Fruit fly (Drosophila melanogaster) whole organism, embryonic: ENCODE measurements around the gene Rpt5.

Experiments used
- Abd-B ChIP-seq: fragments of 200-800 bp; sonication (Bioruptor generic); optimal IDR thresholded peaks from 2 replicates; lab custom pipeline; 2018; ENCODE audit warnings: missing biosample characterization, mild to moderate bottlenecking, missing genetic modification characterization, moderate library complexity
- Bgb ChIP-seq: fragments of 200-800 bp; sonication (Bioruptor generic); IDR thresholded peaks from 2 replicates; pipeline ENCODE4 v1.3.6; 2022; ENCODE audit warnings: missing biosample characterization, missing genetic modification characterization; ENCODE audit not compliant: partially characterized antibody
- BtbVII ChIP-seq: fragments of 200-800 bp; sonication (Bioruptor generic); optimal IDR thresholded peaks from 3 replicates; lab custom pipeline; 2017; ENCODE audit warnings: missing biosample characterization, mild to moderate bottlenecking, missing genetic modification characterization
- CG10321 ChIP-seq: fragments of 200-800 bp; sonication (Bioruptor generic); IDR thresholded peaks from 2 replicates; pipeline ENCODE4 v1.3.6; 2022; ENCODE audit warnings: missing biosample characterization, missing genetic modification characterization
- CG10543 ChIP-seq: fragments of 200-800 bp; sonication (Bioruptor generic); optimal IDR thresholded peaks from 3 replicates; lab custom pipeline; 2017; ENCODE audit warnings: missing biosample characterization, mild to moderate bottlenecking, missing genetic modification characterization, moderate library complexity
- CG11085 ChIP-seq: fragments of 200-800 bp; sonication (Bioruptor generic); IDR thresholded peaks from 2 replicates; pipeline ENCODE4 v1.3.6; 2022; ENCODE audit warnings: missing biosample characterization, missing genetic modification characterization
- CG11723 ChIP-seq: fragments of 200-800 bp; sonication (Bioruptor generic); optimal IDR thresholded peaks from 2 replicates; lab custom pipeline; 2017; ENCODE audit warnings: missing biosample characterization, mild to moderate bottlenecking, missing genetic modification characterization
- CG12942 ChIP-seq: fragments of 200-800 bp; sonication (Bioruptor generic); optimal IDR thresholded peaks from 3 replicates; lab custom pipeline; 2016; ENCODE audit warnings: missing biosample characterization, missing genetic modification characterization
- CG13424 ChIP-seq: fragments of 200-800 bp; sonication (Bioruptor generic); optimal IDR thresholded peaks from 2 replicates; lab custom pipeline; 2019; ENCODE audit warnings: missing biosample characterization, mild to moderate bottlenecking, missing genetic modification characterization, moderate library complexity
- CG13624 ChIP-seq: fragments of 200-800 bp; sonication (Bioruptor generic); optimal IDR thresholded peaks from 2 replicates; lab custom pipeline; 2016; ENCODE audit warnings: missing biosample characterization, missing genetic modification characterization
- CG13775 ChIP-seq: fragments of 200-800 bp; sonication (Bioruptor generic); optimal IDR thresholded peaks from 3 replicates; lab custom pipeline; 2017; ENCODE audit warnings: missing biosample characterization, mild to moderate bottlenecking, missing genetic modification characterization
- CG14710 ChIP-seq: fragments of 200-800 bp; sonication (Bioruptor generic); optimal IDR thresholded peaks from 3 replicates; lab custom pipeline; 2019; ENCODE audit warnings: missing biosample characterization, mild to moderate bottlenecking, missing genetic modification characterization, moderate library complexity
- CG15696 ChIP-seq: fragments of 200-800 bp; sonication (Bioruptor generic); optimal IDR thresholded peaks from 2 replicates; lab custom pipeline; 2019; ENCODE audit warnings: missing biosample characterization, mild to moderate bottlenecking, missing genetic modification characterization, moderate library complexity
- CG2120 ChIP-seq: fragments of 200-800 bp; sonication (Bioruptor generic); optimal IDR thresholded peaks from 3 replicates; lab custom pipeline; 2016; ENCODE audit warnings: missing biosample characterization, missing genetic modification characterization
- CG30403 ChIP-seq: fragments of 200-800 bp; sonication (Bioruptor generic); optimal IDR thresholded peaks from 3 replicates; lab custom pipeline; 2016; ENCODE audit warnings: missing biosample characterization, missing genetic modification characterization
- CG31441 ChIP-seq: fragments of 200-800 bp; sonication (Bioruptor generic); IDR thresholded peaks from 2 replicates; pipeline ENCODE4 v1.3.6; 2022; ENCODE audit warnings: missing biosample characterization, missing genetic modification characterization
- CG4328 ChIP-seq: fragments of 200-800 bp; sonication (Bioruptor generic); optimal IDR thresholded peaks from 3 replicates; lab custom pipeline; 2017; ENCODE audit warnings: missing biosample characterization, missing genetic modification reagents, missing genetic modification characterization
- CG5245 ChIP-seq: fragments of 200-800 bp; sonication (Bioruptor generic); optimal IDR thresholded peaks from 3 replicates; lab custom pipeline; 2016; ENCODE audit warnings: missing biosample characterization, missing genetic modification characterization
- CG7271 ChIP-seq: fragments of 200-800 bp; sonication (Bioruptor generic); optimal IDR thresholded peaks from 2 replicates; lab custom pipeline; 2018; ENCODE audit warnings: missing biosample characterization, mild to moderate bottlenecking, missing genetic modification characterization, moderate library complexity
- CG7928 ChIP-seq: fragments of 200-800 bp; sonication (Bioruptor generic); optimal IDR thresholded peaks from 2 replicates; lab custom pipeline; 2017; ENCODE audit warnings: missing biosample characterization, mild to moderate bottlenecking, missing genetic modification characterization
- CG9932 ChIP-seq: fragments of 200-800 bp; sonication (Bioruptor generic); IDR thresholded peaks from 2 replicates; pipeline ENCODE4 v1.3.6; 2022; ENCODE audit warnings: missing biosample characterization, missing genetic modification characterization
- CTCF ChIP-seq: fragments of 200-800 bp; sonication (Bioruptor generic); optimal IDR thresholded peaks from 2 replicates; lab custom pipeline; 2017; ENCODE audit warnings: missing biosample characterization, mild to moderate bottlenecking, missing genetic modification characterization, moderate library complexity
- Chrac-16 ChIP-seq: fragments of 200-800 bp; sonication (Bioruptor generic); optimal IDR thresholded peaks from 3 replicates; lab custom pipeline; 2016; ENCODE audit warnings: missing biosample characterization, missing genetic modification characterization
- CoRest ChIP-seq: fragments of 200-800 bp; sonication (Bioruptor generic); optimal IDR thresholded peaks from 3 replicates; lab custom pipeline; 2018; ENCODE audit warnings: missing biosample characterization, mild to moderate bottlenecking, missing genetic modification characterization, moderate library complexity
- Doc2 ChIP-seq: fragments of 200-800 bp; sonication (Bioruptor generic); IDR thresholded peaks from 2 replicates; pipeline ENCODE4 v1.3.6; 2022; ENCODE audit warnings: missing biosample characterization, missing genetic modification characterization
- ERR ChIP-seq: fragments of 200-800 bp; sonication (Bioruptor generic); optimal IDR thresholded peaks from 2 replicates; lab custom pipeline; 2016; ENCODE audit warnings: missing biosample characterization, missing genetic modification characterization
- GATAe ChIP-seq: fragments of 200-800 bp; sonication (Bioruptor generic); conservative IDR thresholded peaks from 2 replicates; pipeline ENCODE4 v1.3.6; 2022; ENCODE audit warnings: missing biosample characterization, missing genetic modification characterization
- Gug ChIP-seq: fragments of 200-800 bp; sonication (Bioruptor generic); IDR thresholded peaks from 4 replicates; pipeline ENCODE4 v1.3.6; 2022; ENCODE audit warnings: missing biosample characterization, missing genetic modification characterization
- Hsf ChIP-seq: fragments of 200-800 bp; sonication (Bioruptor generic); optimal IDR thresholded peaks from 3 replicates; lab custom pipeline; 2016; ENCODE audit warnings: missing biosample characterization, missing genetic modification characterization
- Max ChIP-seq: fragments of 200-800 bp; sonication (Bioruptor generic); optimal IDR thresholded peaks from 2 replicates; lab custom pipeline; 2016; ENCODE audit warnings: missing biosample characterization, mild to moderate bottlenecking, missing genetic modification characterization
- Med ChIP-seq: fragments of 200-800 bp; sonication (Bioruptor generic); peaks from one replicate; lab custom pipeline; 2016; ENCODE audit warnings: missing biosample characterization, missing genetic modification characterization, mild to moderate bottlenecking, inconsistent platforms, moderate library complexity
- Rfx ChIP-seq: fragments of 200-800 bp; sonication (Bioruptor generic); IDR thresholded peaks from 2 replicates; pipeline ENCODE4 v1.3.6; 2022; ENCODE audit warnings: missing biosample characterization, missing genetic modification characterization
- Sox102F ChIP-seq: fragments of 200-800 bp; sonication (Bioruptor generic); optimal IDR thresholded peaks from 2 replicates; lab custom pipeline; 2018; ENCODE audit warnings: missing biosample characterization, mild to moderate bottlenecking, missing genetic modification characterization, moderate library complexity
- Sry-δ ChIP-seq: fragments of 200-800 bp; sonication (Bioruptor generic); optimal IDR thresholded peaks from 2 replicates; lab custom pipeline; 2016; ENCODE audit warnings: missing biosample characterization, missing genetic modification characterization
- YL-1 ChIP-seq: fragments of 200-800 bp; sonication (Bioruptor generic); optimal IDR thresholded peaks from 3 replicates; lab custom pipeline; 2017; ENCODE audit warnings: missing biosample characterization, mild to moderate bottlenecking, missing genetic modification characterization
- cato ChIP-seq: fragments of 200-800 bp; sonication (Bioruptor generic); optimal IDR thresholded peaks from 2 replicates; lab custom pipeline; 2016; ENCODE audit warnings: missing biosample characterization, missing genetic modification characterization, borderline replicate concordance
- chn ChIP-seq: fragments of 200-800 bp; sonication (Bioruptor generic); optimal IDR thresholded peaks from 2 replicates; lab custom pipeline; 2016; ENCODE audit warnings: missing biosample characterization, missing genetic modification characterization
- croc ChIP-seq: fragments of 200-800 bp; sonication (Bioruptor generic); conservative IDR thresholded peaks from 3 replicates; pipeline ENCODE4 v1.3.6; 2022; ENCODE audit warnings: missing biosample characterization, missing genetic modification characterization
- da ChIP-seq: fragments of 200-800 bp; sonication (Bioruptor generic); optimal IDR thresholded peaks from 2 replicates; lab custom pipeline; 2016; ENCODE audit warnings: missing biosample characterization, missing genetic modification characterization
- disco-r ChIP-seq: fragments of 200-800 bp; sonication (Bioruptor generic); optimal IDR thresholded peaks from 2 replicates; lab custom pipeline; 2016; ENCODE audit warnings: missing biosample characterization, missing genetic modification characterization
- emc ChIP-seq: fragments of 200-800 bp; sonication (Bioruptor generic); optimal IDR thresholded peaks from 2 replicates; lab custom pipeline; 2016; ENCODE audit warnings: missing biosample characterization, missing genetic modification characterization
- fu2 ChIP-seq: fragments of 200-800 bp; sonication (Bioruptor generic); optimal IDR thresholded peaks from 2 replicates; lab custom pipeline; 2016; ENCODE audit warnings: missing biosample characterization, missing genetic modification characterization
- gce ChIP-seq: fragments of 200-800 bp; sonication (Bioruptor generic); IDR thresholded peaks from 3 replicates; pipeline ENCODE4 v1.3.6; 2022; ENCODE audit warnings: missing biosample characterization, missing genetic modification characterization
- gt ChIP-seq: fragments of 200-800 bp; sonication (Bioruptor generic); IDR thresholded peaks from 2 replicates; pipeline ENCODE4 v1.3.6; 2022; ENCODE audit warnings: missing biosample characterization, missing genetic modification characterization
- org-1 ChIP-seq: fragments of 200-800 bp; sonication (Bioruptor generic); optimal IDR thresholded peaks from 2 replicates; lab custom pipeline; 2017; ENCODE audit warnings: missing biosample characterization, missing genetic modification characterization
- pan ChIP-seq, 4 experiments: fragments of >200 bp in 3 of 4; fragments of 200-800 bp in 1 of 4; sonication (Bioruptor generic) in 1 of 4; optimal IDR thresholded peaks in 3 of 4; IDR thresholded peaks in 1 of 4; 2 replicates each; pipeline versions ENCODE4 v1.3.6 to Lab custom; 2017 to 2022; ENCODE audit warnings: missing biosample characterization in 2 of 4, missing genetic modification characterization in 2 of 4, mixed read lengths in 1 of 4
- pros ChIP-seq: fragments of 200-800 bp; sonication (Bioruptor generic); optimal IDR thresholded peaks from 3 replicates; lab custom pipeline; 2019; ENCODE audit warnings: missing biosample characterization, mild to moderate bottlenecking, missing genetic modification characterization, moderate library complexity
- so ChIP-seq: fragments of 200-800 bp; sonication (Bioruptor generic); IDR thresholded peaks from 3 replicates; pipeline ENCODE4 v1.3.6; 2022; ENCODE audit warnings: missing biosample characterization, missing genetic modification characterization
- sob ChIP-seq: fragments of 200-800 bp; sonication (Bioruptor generic); IDR thresholded peaks from 2 replicates; pipeline ENCODE4 v1.3.6; 2022; ENCODE audit warnings: missing biosample characterization, missing genetic modification characterization
- tll ChIP-seq, 2 experiments: fragments of 200-800 bp in 1 of 2; fragments of >200 bp in 1 of 2; sonication (Bioruptor generic) in 1 of 2; optimal IDR thresholded peaks; 2 replicates each; lab custom pipeline; 2017 to 2019; ENCODE audit warnings: missing biosample characterization in 2 of 2, missing genetic modification characterization in 2 of 2, mild to moderate bottlenecking in 1 of 2, moderate library complexity in 1 of 2
- zen ChIP-seq: fragments of 200-800 bp; sonication (Bioruptor generic); optimal IDR thresholded peaks from 3 replicates; lab custom pipeline; 2018; ENCODE audit warnings: missing biosample characterization, mild to moderate bottlenecking, missing genetic modification characterization, moderate library complexity

Rpt5 gene

DNA sequence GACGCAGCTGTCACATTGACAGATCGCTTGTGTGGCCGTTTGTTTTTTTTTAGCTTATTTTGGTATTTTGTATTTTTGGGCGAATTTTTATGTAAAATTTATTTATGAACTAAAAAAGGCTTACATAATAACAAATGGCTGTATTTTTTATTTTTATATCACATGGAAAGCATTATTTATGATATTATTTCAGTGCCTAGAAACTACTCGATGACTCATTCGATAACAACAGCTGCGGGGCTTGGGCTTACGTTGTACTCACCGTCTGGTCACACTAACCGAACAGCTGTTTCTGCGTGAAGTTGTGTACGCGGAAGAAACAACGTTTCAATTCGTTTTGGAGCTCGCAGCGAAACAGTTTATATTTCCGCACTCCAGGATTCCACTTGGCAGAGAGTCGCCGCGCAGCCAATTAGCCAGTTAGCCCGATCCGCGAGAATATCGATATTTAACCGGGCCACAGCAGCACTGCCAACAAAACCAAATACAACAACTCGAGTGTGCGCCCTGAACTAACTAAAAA, 19.6 kb upstream of the Rpt5 start, which contains the start of the genes Hmgcr and Rpn9 (continued):
- TF ChIP-seq pan (optimal IDR thresholded peaks at IDR 0.05; lab: Kevin White, UChicago) (no peak), pan (GFP tag; optimal IDR thresholded peaks at IDR 0.05 in 1 of 2, IDR thresholded peaks at IDR 0.05 in 1 of 2) (no peak), cato (GFP tag; lab: Kevin White, UChicago) (no peak), Chrac-16 (GFP tag; lab: Kevin White, UChicago) (no peak), CG7271 (tag; lab: Kevin White, UChicago) (no peak), BtbVII (GFP tag; lab: Kevin White, UChicago) (peak; percentile 37), Bgb (GFP tag; lab: Robert Waterston, UW) (peak; percentile 31; the same call in 1 of the 2 replicates), CG13424 (peak; percentile 28), croc (GFP tag; lab: Robert Waterston, UW) (no peak), CG30403 (GFP tag; lab: Kevin White, UChicago) (peak; percentile 13), CG15696 (no peak), so (GFP tag; lab: Robert Waterston, UW) (no peak; the same call in 2 of the 3 replicates), Rfx (GFP tag; lab: Robert Waterston, UW) (no peak), CG2120 (GFP tag; lab: Kevin White, UChicago) (peak; percentile 27), YL-1 (GFP tag; lab: Kevin White, UChicago) (peak; percentile 87), Max (GFP tag; lab: Kevin White, UChicago) (peak; percentile 6), disco-r (GFP tag; lab: Kevin White, UChicago) (no peak), chn (no peak), Abd-B (GFP tag; lab: Kevin White, UChicago) (no peak), Sox102F (GFP tag; lab: Kevin White, UChicago) (no peak), CG10321 (GFP tag; lab: Robert Waterston, UW) (no peak), ERR (GFP tag; lab: Kevin White, UChicago) (peak; percentile 11), CG4328 (no peak), CG31441 (GFP tag; lab: Robert Waterston, UW) (peak; percentile 42), Doc2 (GFP tag; lab: Robert Waterston, UW) (no peak), CG7928 (GFP tag; lab: Kevin White, UChicago) (no peak), Sry-δ (GFP tag; lab: Kevin White, UChicago) (peak; percentile 52), CG12942 (GFP tag; lab: Kevin White, UChicago) (no peak), Hsf (GFP tag; lab: Kevin White, UChicago) (no peak), tll (GFP tag; optimal IDR thresholded peaks at IDR 0.05; lab: Kevin White, UChicago) (peak in 1 of 2 experiments; percentile 29), org-1 (GFP tag; lab: Kevin White, UChicago) (no peak), gce (no peak), emc (GFP tag; lab: Kevin White, UChicago) (no peak), CG14710 (tag; lab: Kevin White, UChicago) (peak; percentile 77), fu2 (GFP tag; lab: Kevin White, UChicago) (no peak), Gug (GFP tag; lab: Robert Waterston, UW) (no peak), CG9932 (no peak), CG11085 (GFP tag; lab: Robert Waterston, UW) (no peak), CG10543 (GFP tag; lab: Kevin White, UChicago) (no peak), CG5245 (no peak), zen (tag; lab: Kevin White, UChicago) (peak; percentile 45), CG13624 (GFP tag; lab: Kevin White, UChicago) (peak; percentile 14), GATAe (GFP tag; lab: Robert Waterston, UW) (no peak), pros (no peak), CG11723 (no peak), gt (no peak), da (no peak), CTCF (peak; percentile 58), sob (GFP tag; lab: Robert Waterston, UW) (no peak), CG13775 (GFP tag; lab: Kevin White, UChicago) (no peak), CoRest (tag; lab: Kevin White, UChicago) (peak; percentile 55), Med (peak; percentile 83)
